Worm (Caenorhabditis elegans): ENCODE data around the gene C33A12.3.
A peak's percentile ranks its signal among the peaks of the same experiment; 100 is the strongest.

C33A12.3 gene

ce11 chrIV:9480936-9481335 is 31.9 kb downstream of the C33A12.3 start, which contains the start of gene cng-3:
Gene cng-3 (minus strand): TSS chrIV:9481037.
- TF ChIP-seq jun-1 (tag; optimal IDR thresholded peaks at IDR 0.05) (no peak), ztf-11 (tag; optimal IDR thresholded peaks at IDR 0.05) (no peak), ces-1 (GFP tag; optimal IDR thresholded peaks at IDR 0.05) (no peak), pha-4 (GFP tag; IDR thresholded peaks at IDR 0.05) (no peak), pha-4 (tag; optimal IDR thresholded peaks at IDR 0.05) (no peak)

- no peak; the same call in none of the 2 replicates for TF ChIP-seq lin-1 (GFP tag; IDR thresholded peaks at IDR 0.05)
- TF ChIP-seq jun-1 (tag; optimal IDR thresholded peaks at IDR 0.05) = no peak
- peak; percentile 94 for TF ChIP-seq nhr-111 (GFP tag; optimal IDR thresholded peaks at IDR 0.05)
- no peak; the same call in 1 of the 2 replicates for TF ChIP-seq ctbp-1 (GFP tag; IDR thresholded peaks at IDR 0.05)
- peak; percentile 32 for TF ChIP-seq nhr-6 (tag; optimal IDR thresholded peaks at IDR 0.05)
- no peak for TF ChIP-seq nhr-25 (tag; optimal IDR thresholded peaks at IDR 0.05; ENCODE audit: borderline replicate concordance, insufficient read depth)
- TF ChIP-seq ZK337.2 (GFP tag; IDR thresholded peaks at IDR 0.05) = peak; percentile 72
- TF ChIP-seq spr-3 (GFP tag; optimal IDR thresholded peaks at IDR 0.05) = peak; percentile 81
- peak; percentile 82 for TF ChIP-seq madf-9 (GFP tag; conservative IDR thresholded peaks at IDR 0.05)
- peak in 1 of 2 experiments; percentile 12 for TF ChIP-seq lsy-2 (tag; optimal IDR thresholded peaks at IDR 0.05)
- TF ChIP-seq nhr-41 (GFP tag; IDR thresholded peaks at IDR 0.05) = peak; percentile 75; the same call in 1 of the 2 replicates
- TF ChIP-seq ceh-32 (tag; optimal IDR thresholded peaks at IDR 0.05; ENCODE audit: poor library complexity) = peak; percentile 1
- TF ChIP-seq unc-39 (tag; optimal IDR thresholded peaks at IDR 0.05) = no peak
- no peak for TF ChIP-seq zip-2 (tag; optimal IDR thresholded peaks at IDR 0.05)
- TF ChIP-seq gei-8 (GFP tag; optimal IDR thresholded peaks at IDR 0.05) = peak; percentile 90
- TF ChIP-seq duxl-1 (tag; optimal IDR thresholded peaks at IDR 0.05; ENCODE audit: poor library complexity) = peak; percentile 91
- no peak for TF ChIP-seq hlh-30 (tag; optimal IDR thresholded peaks at IDR 0.05; ENCODE audit: insufficient read depth)
- TF ChIP-seq lin-29 (GFP tag; IDR thresholded peaks at IDR 0.05) = peak; percentile 49; the same call in 1 of the 2 replicates
- TF ChIP-seq R02D3.7 (tag; optimal IDR thresholded peaks at IDR 0.05) = peak; percentile 40
- TF ChIP-seq ztf-7 (tag; optimal IDR thresholded peaks at IDR 0.05) = peak; percentile 71
- TF ChIP-seq F49E8.2 (tag; optimal IDR thresholded peaks at IDR 0.05; ENCODE audit: borderline replicate concordance) = peak; percentile 42
- peak; percentile 90 for TF ChIP-seq daf-19 (GFP tag; conservative IDR thresholded peaks at IDR 0.05)
- TF ChIP-seq rbr-2 (tag; optimal IDR thresholded peaks at IDR 0.05) = peak; percentile 62
- TF ChIP-seq daf-16 (GFP tag; optimal IDR thresholded peaks at IDR 0.05) = peak; percentile 71 to 95
- no peak for TF ChIP-seq daf-16 (tag; optimal IDR thresholded peaks at IDR 0.05)
- TF ChIP-seq nhr-42 (GFP tag; IDR thresholded peaks at IDR 0.05) = peak; percentile 86
- no peak; the same call in 1 of the 2 replicates for TF ChIP-seq saeg-2 (GFP tag; IDR thresholded peaks at IDR 0.05)
- TF ChIP-seq hmg-1.1 (GFP tag; IDR thresholded peaks at IDR 0.05) = peak; percentile 81
- TF ChIP-seq mxl-3 (GFP tag; optimal IDR thresholded peaks at IDR 0.05) = peak; percentile 60
- TF ChIP-seq vab-7 (GFP tag; IDR thresholded peaks at IDR 0.05) = no peak; the same call in 1 of the 2 replicates
- TF ChIP-seq lin-38 (GFP tag; IDR thresholded peaks at IDR 0.05) = no peak
- TF ChIP-seq D1046.2 (GFP tag; IDR thresholded peaks at IDR 0.05) = peak; percentile 92
- peak; percentile 86 for TF ChIP-seq aha-1 (tag)
- 0 out of 2 replicates have a peak, but pooled peaks have one; percentile 20 for TF ChIP-seq mxl-2 (GFP tag; conservative IDR thresholded peaks at IDR 0.05)
- TF ChIP-seq zip-11 (GFP tag; IDR thresholded peaks at IDR 0.05) = peak; percentile 79; the same call in 1 of the 2 replicates
- peak; percentile 58 for TF ChIP-seq attf-4 (tag; optimal IDR thresholded peaks at IDR 0.05)
- peak; percentile 64 for TF ChIP-seq F10B5.3 (tag; optimal IDR thresholded peaks at IDR 0.05)
- no peak for TF ChIP-seq mes-2 (tag; optimal IDR thresholded peaks at IDR 0.05; ENCODE audit: poor library complexity, severe bottlenecking)
- TF ChIP-seq unc-62 (GFP tag; optimal IDR thresholded peaks at IDR 0.05 in 1 of 2) = peak in 1 of 2 experiments; percentile 82
- no peak for TF ChIP-seq unc-62 (tag; optimal IDR thresholded peaks at IDR 0.05)
- no peak for TF ChIP-seq nhr-11 (tag; optimal IDR thresholded peaks at IDR 0.05)
- no peak for TF ChIP-seq ztf-11 (tag; optimal IDR thresholded peaks at IDR 0.05)
- TF ChIP-seq dpl-1 (GFP tag; optimal IDR thresholded peaks at IDR 0.05) = no peak
- TF ChIP-seq F26F4.8 (GFP tag; conservative IDR thresholded peaks at IDR 0.05) = peak; percentile 93
Measured at ce11 chrIV:9477135-9477928, 35.5 kb downstream of the C33A12.3 start, which contains the start of gene wrt-3. Gene wrt-3 (minus strand): TSS chrIV:9477456.
